Worm (Caenorhabditis elegans): ENCODE measurements around the gene C28A5.1.
A peak's percentile ranks its signal among the peaks of the same experiment; 100 is the strongest.

Gene C28A5.1

DNA sequence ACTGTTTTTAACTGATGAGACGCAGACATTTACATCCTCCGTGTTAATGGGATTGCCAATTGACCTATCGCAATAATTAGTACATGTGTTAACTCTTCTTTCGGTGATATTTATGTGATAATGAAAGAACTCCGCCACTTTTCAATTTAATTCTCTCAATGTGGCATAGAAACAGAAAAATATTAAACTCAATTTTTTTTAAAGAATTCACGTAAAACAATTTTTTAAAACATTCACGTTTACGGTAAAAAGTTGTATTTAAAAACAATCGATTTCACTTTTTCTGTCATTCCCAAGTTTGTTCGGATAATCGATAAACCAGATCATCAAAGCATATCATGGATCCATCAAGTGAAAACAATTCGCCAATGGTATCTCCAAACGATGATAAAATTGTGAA is 34.7 kb upstream of the C28A5.1 start, which contains the start of gene mstr-2:
TSS of gene mstr-2 (plus strand) at position 301 of the 400 bp plus-strand sequence.
- TF ChIP-seq sem-2 (GFP tag; optimal IDR thresholded peaks at IDR 0.05) (no peak), unc-39 (tag; optimal IDR thresholded peaks at IDR 0.05) (no peak), nhr-2 (tag; optimal IDR thresholded peaks at IDR 0.05) (peak; percentile 25), flh-1 (GFP tag; optimal IDR thresholded peaks at IDR 0.05) (no peak), lsy-2 (tag; optimal IDR thresholded peaks at IDR 0.05) (no peak), cnd-1 (tag; optimal IDR thresholded peaks at IDR 0.05) (no peak), ces-1 (GFP tag; optimal IDR thresholded peaks at IDR 0.05) (no peak)

DNA sequence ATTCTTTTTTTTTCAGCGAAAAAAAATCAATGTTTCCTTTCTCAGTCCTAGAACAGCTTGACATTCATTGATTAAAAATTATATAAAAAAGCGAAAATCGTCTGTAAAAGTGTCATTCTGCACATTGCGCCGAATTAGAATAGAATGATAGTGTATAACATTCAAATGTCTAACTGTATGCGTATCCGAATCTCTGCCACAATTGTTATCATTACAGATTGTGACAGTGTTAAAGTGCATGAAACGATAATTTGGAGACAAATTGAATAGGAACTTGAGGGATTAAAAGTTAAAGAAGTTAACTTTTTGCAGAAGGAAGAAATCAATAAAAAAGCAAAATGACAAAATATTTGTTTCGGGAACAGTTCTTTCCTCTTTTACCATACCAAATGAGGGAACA is 34.2 kb upstream of the C28A5.1 start:
- TF ChIP-seq nhr-237 (tag; optimal IDR thresholded peaks at IDR 0.05) (no peak), M03D4.4 (tag; optimal IDR thresholded peaks at IDR 0.05) (no peak), ces-1 (GFP tag; optimal IDR thresholded peaks at IDR 0.05) (no peak), nhr-2 (tag; optimal IDR thresholded peaks at IDR 0.05) (no peak), blmp-1 (tag; optimal IDR thresholded peaks at IDR 0.05) (no peak), pha-4 (tag; optimal IDR thresholded peaks at IDR 0.05) (no peak), mep-1 (tag; optimal IDR thresholded peaks at IDR 0.05) (no peak), unc-120 (tag; optimal IDR thresholded peaks at IDR 0.05; ENCODE audit: poor library complexity, severe bottlenecking) (no peak), hlh-1 (tag; optimal IDR thresholded peaks at IDR 0.05) (no peak), zip-8 (tag; optimal IDR thresholded peaks at IDR 0.05) (no peak), flh-1 (GFP tag; optimal IDR thresholded peaks at IDR 0.05) (no peak), elt-1 (tag; optimal IDR thresholded peaks at IDR 0.05; ENCODE audit: borderline replicate concordance, insufficient read depth) (no peak), elt-3 (tag; optimal IDR thresholded peaks at IDR 0.05) (no peak), ceh-39 (tag; optimal IDR thresholded peaks at IDR 0.05) (no peak), drap-1 (GFP tag; optimal IDR thresholded peaks at IDR 0.05) (no peak), mab-5 (tag; optimal IDR thresholded peaks at IDR 0.05) (no peak), ztf-11 (tag; optimal IDR thresholded peaks at IDR 0.05) (no peak), ceh-83 (GFP tag; optimal IDR thresholded peaks at IDR 0.05) (no peak), lsy-2 (tag; optimal IDR thresholded peaks at IDR 0.05) (no peak), bed-3 (GFP tag; optimal IDR thresholded peaks at IDR 0.05) (no peak)

ce11 chrIII:4467277-4467676 is 33.1 kb upstream of the C28A5.1 start, which contains the start of gene ndg-4:
TSS of gene ndg-4 (minus strand) at chrIII:4467377.
- no peak for TF ChIP-seq nhr-12 (tag; optimal IDR thresholded peaks at IDR 0.05)
- no peak for TF ChIP-seq drap-1 (GFP tag; optimal IDR thresholded peaks at IDR 0.05)
- no peak for TF ChIP-seq nhr-2 (tag; optimal IDR thresholded peaks at IDR 0.05)
- TF ChIP-seq unc-120 (tag; optimal IDR thresholded peaks at IDR 0.05; ENCODE audit: poor library complexity, severe bottlenecking), result no peak
- no peak for TF ChIP-seq lin-13 (tag; optimal IDR thresholded peaks at IDR 0.05)
- no peak for TF ChIP-seq tbx-8 (GFP tag; optimal IDR thresholded peaks at IDR 0.05)
- no peak for TF ChIP-seq sptf-1 (tag; optimal IDR thresholded peaks at IDR 0.05)
- no peak for TF ChIP-seq snpc-4 (tag; optimal IDR thresholded peaks at IDR 0.05)
- no peak for TF ChIP-seq mep-1 (tag; optimal IDR thresholded peaks at IDR 0.05)
- TF ChIP-seq ham-2 (GFP tag; optimal IDR thresholded peaks at IDR 0.05), result no peak
- TF ChIP-seq ceh-39 (tag; optimal IDR thresholded peaks at IDR 0.05), result no peak
- TF ChIP-seq M03D4.4 (tag; optimal IDR thresholded peaks at IDR 0.05), result no peak
- no peak for TF ChIP-seq hlh-1 (tag; optimal IDR thresholded peaks at IDR 0.05)

DNA sequence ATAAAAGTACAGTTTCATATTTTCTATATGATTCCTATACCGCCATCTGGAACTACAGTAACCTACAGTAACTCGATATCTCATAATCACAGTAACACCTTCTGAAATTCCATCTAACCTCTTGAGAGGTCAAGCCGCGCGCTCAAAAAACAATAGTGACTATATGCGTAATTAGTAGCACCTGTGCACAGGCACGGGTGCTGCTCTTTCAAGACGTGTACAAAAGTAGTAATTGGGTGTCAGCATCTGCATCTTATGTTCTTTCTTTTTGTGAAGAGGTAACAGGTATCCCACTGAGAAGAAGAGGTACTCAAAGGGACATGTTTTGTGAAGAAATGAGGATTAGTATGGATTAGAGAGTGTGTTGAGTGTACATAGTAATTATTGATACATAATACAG is 27.2 kb upstream of the C28A5.1 start:
- TF ChIP-seq M03D4.4 (tag; optimal IDR thresholded peaks at IDR 0.05) (no peak), ceh-43 (GFP tag; optimal IDR thresholded peaks at IDR 0.05) (peak; percentile 87), mls-2 (tag; optimal IDR thresholded peaks at IDR 0.05) (peak; percentile 32), lin-32 (GFP tag; optimal IDR thresholded peaks at IDR 0.05) (peak; percentile 91), ces-1 (GFP tag; optimal IDR thresholded peaks at IDR 0.05) (no peak), nhr-2 (tag; optimal IDR thresholded peaks at IDR 0.05) (peak; percentile 93), blmp-1 (tag; optimal IDR thresholded peaks at IDR 0.05) (no peak)

DNA sequence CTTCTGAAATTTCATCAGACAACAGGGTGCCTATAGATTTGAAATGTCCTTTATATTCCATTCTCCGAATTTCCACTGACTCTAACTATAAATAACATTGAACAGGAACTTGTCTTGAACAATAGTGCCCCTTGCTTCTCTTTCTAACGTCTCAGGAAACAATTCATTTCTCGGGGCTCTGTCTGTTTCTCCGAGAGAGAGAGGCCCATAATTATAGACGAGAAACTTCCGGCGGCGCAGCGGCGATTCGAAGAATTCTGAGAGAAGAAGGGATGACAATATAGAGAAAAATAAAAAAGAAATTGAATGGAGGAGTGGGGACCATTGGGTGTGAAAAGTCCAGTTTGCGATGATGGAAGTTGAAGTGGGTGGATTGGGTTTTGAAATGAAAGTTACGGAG is 26.1 kb upstream of the C28A5.1 start:
- TF ChIP-seq tbx-8 (GFP tag; optimal IDR thresholded peaks at IDR 0.05) (no peak), sptf-1 (tag; optimal IDR thresholded peaks at IDR 0.05) (no peak), bed-3 (GFP tag; optimal IDR thresholded peaks at IDR 0.05) (no peak), sem-2 (GFP tag; optimal IDR thresholded peaks at IDR 0.05) (no peak), drap-1 (GFP tag; optimal IDR thresholded peaks at IDR 0.05) (no peak), lsy-2 (tag; optimal IDR thresholded peaks at IDR 0.05) (no peak), nhr-2 (tag; optimal IDR thresholded peaks at IDR 0.05) (no peak), unc-62 (GFP tag; optimal IDR thresholded peaks at IDR 0.05) (no peak), elt-3 (tag; optimal IDR thresholded peaks at IDR 0.05) (no peak), lin-32 (GFP tag; optimal IDR thresholded peaks at IDR 0.05) (no peak)

Measured in whole organism, mixed stage, embryonic.